Worm (Caenorhabditis elegans): ENCODE data around the gene ruvb-2.

ce11 chrIV:6916831-6917230 lies 2.4 kb downstream of the ruvb-2 start:
- TF ChIP-seq flt-1 (GFP tag; IDR thresholded peaks at IDR 0.05) (no peak), ztf-23 (GFP tag; IDR thresholded peaks at IDR 0.05) (no peak), klf-2 (GFP tag; conservative IDR thresholded peaks at IDR 0.05) (no peak), ref-1 (GFP tag; conservative IDR thresholded peaks at IDR 0.05) (no peak)

Data from whole organism, midembryonic.